Worm (Caenorhabditis elegans) whole organism, young adult: ENCODE results near the gene K01G5.10.
A peak's percentile ranks its signal among the peaks of the same experiment; 100 is the strongest.

Experiments
- B0035.1 ChIP-seq: sonication (generic microtip); optimal IDR thresholded peaks from 2 replicates; lab custom pipeline; 2016; ENCODE audit warnings: missing genetic modification characterization, mild to moderate bottlenecking, missing compliant biosample characterization, missing genotype, missing genetic modification reagents
- C06A6.2 ChIP-seq: fragments of 200-800 bp; sonication (Bioruptor generic); conservative IDR thresholded peaks from 2 replicates; pipeline ENCODE4 v1.3.6; 2022; ENCODE audit warnings: missing genetic modification characterization, missing compliant biosample characterization
- C17E4.6 ChIP-seq: fragments of 200-800 bp; sonication (Bioruptor generic); IDR thresholded peaks from 2 replicates; pipeline ENCODE4 v1.3.6; 2022; ENCODE audit warnings: missing genetic modification reagents, missing genetic modification characterization, missing compliant biosample characterization
- F10E7.11 ChIP-seq: sonication (generic microtip); optimal IDR thresholded peaks from 2 replicates; lab custom pipeline; 2017; ENCODE audit warnings: mild to moderate bottlenecking, missing genetic modification characterization, moderate library complexity, missing compliant biosample characterization
- F22D6.2 ChIP-seq: sonication (generic microtip); optimal IDR thresholded peaks from 2 replicates; lab custom pipeline; 2016; ENCODE audit warnings: mild to moderate bottlenecking, missing genetic modification characterization, missing compliant biosample characterization
- F23B12.7 ChIP-seq: sonication (generic microtip); optimal IDR thresholded peaks from 2 replicates; lab custom pipeline; 2017; ENCODE audit warnings: missing genetic modification characterization, mild to moderate bottlenecking, missing compliant biosample characterization, antibody characterized with exemption, moderate library complexity; ENCODE audit not compliant: insufficient read depth
- F49E8.2 ChIP-seq: sonication (generic microtip); optimal IDR thresholded peaks from 3 replicates; lab custom pipeline; 2017; ENCODE audit warnings: missing genetic modification characterization, mild to moderate bottlenecking, missing compliant biosample characterization, antibody characterized with exemption, moderate library complexity; ENCODE audit not compliant: insufficient read depth
- F57C9.4 ChIP-seq: sonication (generic microtip); optimal IDR thresholded peaks from 2 replicates; lab custom pipeline; 2017; ENCODE audit warnings: mild to moderate bottlenecking, missing genetic modification characterization, missing compliant biosample characterization
- K11D2.4 ChIP-seq: fragments of 200-800 bp; sonication (Bioruptor generic); IDR thresholded peaks from 2 replicates; pipeline ENCODE4 v1.3.6; 2022; ENCODE audit warnings: missing genetic modification reagents, missing genetic modification characterization, missing compliant biosample characterization
- K12H6.12 ChIP-seq: fragments of 200-800 bp; sonication (Bioruptor generic); optimal IDR thresholded peaks from 2 replicates; lab custom pipeline; 2018; ENCODE audit warnings: mild to moderate bottlenecking, missing genetic modification characterization, missing compliant biosample characterization
- T26A5.8 ChIP-seq: sonication (generic microtip); optimal IDR thresholded peaks from 2 replicates; lab custom pipeline; 2016; ENCODE audit warnings: missing genetic modification characterization, missing compliant biosample characterization
- Y53G8AR.9 ChIP-seq: fragments of 200-800 bp; sonication (Bioruptor generic); conservative IDR thresholded peaks from 2 replicates; pipeline ENCODE4 v1.3.6; 2022; ENCODE audit warnings: missing genetic modification reagents, missing genetic modification characterization, missing compliant biosample characterization
- aptf-2 ChIP-seq: fragments of 200-800 bp; sonication (Bioruptor generic); conservative IDR thresholded peaks from 2 replicates; pipeline ENCODE4 v1.3.6; 2022; ENCODE audit warnings: missing genetic modification reagents, missing genetic modification characterization, missing compliant biosample characterization
- aptf-3 ChIP-seq: fragments of 200-800 bp; sonication (Bioruptor generic); IDR thresholded peaks from 2 replicates; pipeline ENCODE4 v1.3.6; 2022; ENCODE audit warnings: missing genetic modification characterization, missing compliant biosample characterization
- athp-1 ChIP-seq: sonication (generic microtip); optimal IDR thresholded peaks from 2 replicates; lab custom pipeline; 2017; ENCODE audit warnings: mild to moderate bottlenecking, missing genetic modification characterization, missing compliant biosample characterization
- attf-5 ChIP-seq: fragments of 200-800 bp; sonication (Bioruptor generic); optimal IDR thresholded peaks from 2 replicates; lab custom pipeline; 2018; ENCODE audit warnings: mild to moderate bottlenecking, missing genetic modification characterization, missing compliant biosample characterization
- cebp-1 ChIP-seq, 2 experiments: fragments of 200-800 bp in 1 of 2; sonication (Bioruptor generic) in 1 of 2; sonication (generic microtip) in 1 of 2; IDR thresholded peaks in 1 of 2; optimal IDR thresholded peaks in 1 of 2; 2 replicates each; pipeline versions ENCODE4 v1.3.6 to Lab custom; 2017 to 2022; ENCODE audit warnings: missing compliant biosample characterization in 2 of 2, missing genetic modification characterization in 2 of 2, mild to moderate bottlenecking in 1 of 2, missing genetic modification reagents in 1 of 2, moderate library complexity in 1 of 2
- cebp-2 ChIP-seq: fragments of 200-800 bp; sonication (Bioruptor generic); IDR thresholded peaks from 2 replicates; pipeline ENCODE4 v1.3.6; 2022; ENCODE audit warnings: missing genetic modification characterization, missing compliant biosample characterization
- ceh-40 ChIP-seq: fragments of 200-800 bp; sonication (Bioruptor generic); IDR thresholded peaks from 2 replicates; pipeline ENCODE4 v1.3.6; 2022; ENCODE audit warnings: missing genetic modification characterization, missing compliant biosample characterization
- chd-7 ChIP-seq: sonication (generic microtip); optimal IDR thresholded peaks from 2 replicates; lab custom pipeline; 2016; ENCODE audit warnings: mild to moderate bottlenecking, missing genetic modification characterization, moderate library complexity, missing compliant biosample characterization
- dpff-1 ChIP-seq: sonication (generic microtip); optimal IDR thresholded peaks from 2 replicates; lab custom pipeline; 2017; ENCODE audit warnings: mild to moderate bottlenecking, missing genetic modification characterization, missing compliant biosample characterization
- egl-44 ChIP-seq: fragments of 200-800 bp; sonication (Bioruptor generic); IDR thresholded peaks from 2 replicates; pipeline ENCODE4 v1.3.6; 2022; ENCODE audit warnings: missing genetic modification reagents, missing genetic modification characterization, missing compliant biosample characterization
- fkh-3 ChIP-seq: sonication (generic microtip); optimal IDR thresholded peaks from 2 replicates; lab custom pipeline; 2016; ENCODE audit warnings: mild to moderate bottlenecking, missing genetic modification characterization, missing compliant biosample characterization
- him-1 ChIP-seq: sonication (generic microtip); optimal IDR thresholded peaks from 2 replicates; lab custom pipeline; 2016; ENCODE audit warnings: missing genotype, missing genetic modification reagents, missing genetic modification characterization, missing compliant biosample characterization
- let-607 ChIP-seq, 2 experiments: fragments of 200-800 bp in 1 of 2; sonication (Bioruptor generic) in 1 of 2; sonication (generic microtip) in 1 of 2; optimal IDR thresholded peaks; 2 replicates each; lab custom pipeline; 2016 to 2018; ENCODE audit warnings: mild to moderate bottlenecking in 2 of 2, missing compliant biosample characterization in 2 of 2, missing genetic modification characterization in 2 of 2, moderate library complexity in 2 of 2, missing genotype in 1 of 2
- lir-1 ChIP-seq: fragments of 200-800 bp; sonication (Bioruptor generic); conservative IDR thresholded peaks from 2 replicates; pipeline ENCODE4 v1.3.6; 2022; ENCODE audit warnings: missing genetic modification reagents, missing genetic modification characterization, missing compliant biosample characterization
- lsy-27 ChIP-seq: sonication (generic microtip); optimal IDR thresholded peaks from 2 replicates; lab custom pipeline; 2017; ENCODE audit warnings: missing genetic modification characterization, mild to moderate bottlenecking, missing compliant biosample characterization, antibody characterized with exemption, missing genotype, borderline replicate concordance; ENCODE audit not compliant: insufficient read depth
- madf-10 ChIP-seq: sonication (generic microtip); optimal IDR thresholded peaks from 2 replicates; lab custom pipeline; 2016; ENCODE audit warnings: mild to moderate bottlenecking, missing genetic modification characterization, missing compliant biosample characterization
- madf-6 ChIP-seq: fragments of 200-800 bp; sonication (Bioruptor generic); IDR thresholded peaks from 2 replicates; pipeline ENCODE4 v1.3.6; 2022; ENCODE audit warnings: missing genetic modification reagents, missing genetic modification characterization, missing compliant biosample characterization
- mel-28 ChIP-seq: sonication (generic microtip); optimal IDR thresholded peaks from 2 replicates; lab custom pipeline; 2016; ENCODE audit warnings: borderline replicate concordance, mild to moderate bottlenecking, missing genetic modification characterization, missing compliant biosample characterization
- mes-4 ChIP-seq: sonication (generic microtip); optimal IDR thresholded peaks from 2 replicates; lab custom pipeline; 2016; ENCODE audit warnings: missing genotype, missing genetic modification characterization, missing compliant biosample characterization
- mxl-1 ChIP-seq: sonication (generic microtip); optimal IDR thresholded peaks from 2 replicates; lab custom pipeline; 2016; ENCODE audit warnings: missing genetic modification characterization, missing compliant biosample characterization
- nfya-2 ChIP-seq: fragments of 200-800 bp; sonication (Bioruptor generic); IDR thresholded peaks from 2 replicates; pipeline ENCODE4 v1.3.6; 2022; ENCODE audit warnings: missing genetic modification reagents, missing genetic modification characterization, missing compliant biosample characterization
- nhr-27 ChIP-seq: fragments of 200-800 bp; sonication (Bioruptor generic); optimal IDR thresholded peaks from 2 replicates; lab custom pipeline; 2018; ENCODE audit warnings: mild to moderate bottlenecking, missing genetic modification characterization, moderate library complexity, missing compliant biosample characterization
- pbrm-1 ChIP-seq: fragments of 200-800 bp; sonication (Bioruptor generic); IDR thresholded peaks from 2 replicates; pipeline ENCODE4 v1.3.6; 2022; ENCODE audit warnings: missing genetic modification reagents, missing genetic modification characterization, missing compliant biosample characterization
- rec-8 ChIP-seq, 2 experiments: sonication (generic microtip); optimal IDR thresholded peaks; 2 replicates each; lab custom pipeline; 2016; ENCODE audit warnings: mild to moderate bottlenecking in 2 of 2, missing genetic modification characterization in 2 of 2, missing genetic modification reagents in 2 of 2, missing genotype in 2 of 2, missing biosample characterization in 1 of 2, missing compliant biosample characterization in 1 of 2, moderate library complexity in 1 of 2
- repo-1 ChIP-seq: sonication (generic microtip); optimal IDR thresholded peaks from 2 replicates; lab custom pipeline; 2017; ENCODE audit warnings: mild to moderate bottlenecking, missing genetic modification characterization, missing compliant biosample characterization
- sdz-38 ChIP-seq: sonication (generic microtip); optimal IDR thresholded peaks from 2 replicates; lab custom pipeline; 2016; ENCODE audit warnings: missing genotype, missing genetic modification characterization, missing compliant biosample characterization
- tbp1 ChIP-seq: fragments of 200-800 bp; sonication (Bioruptor generic); optimal IDR thresholded peaks from 2 replicates; lab custom pipeline; 2018; ENCODE audit warnings: mild to moderate bottlenecking, missing genetic modification characterization, missing compliant biosample characterization
- tbx-9 ChIP-seq: sonication (generic microtip); optimal IDR thresholded peaks from 2 replicates; lab custom pipeline; 2016; ENCODE audit warnings: borderline replicate concordance, missing genetic modification characterization, inconsistent platforms, missing compliant biosample characterization
- unc-130 ChIP-seq: sonication (generic microtip); optimal IDR thresholded peaks from 2 replicates; lab custom pipeline; 2016; ENCODE audit warnings: missing genetic modification reagents, missing genetic modification characterization, missing compliant biosample characterization
- xnd-1 ChIP-seq: sonication (generic microtip); optimal IDR thresholded peaks from 2 replicates; lab custom pipeline; 2016; ENCODE audit warnings: missing genotype, missing genetic modification reagents, missing genetic modification characterization, missing compliant biosample characterization
- zim-3 ChIP-seq: sonication (generic microtip); optimal IDR thresholded peaks from 2 replicates; lab custom pipeline; 2017; ENCODE audit warnings: mild to moderate bottlenecking, missing genetic modification characterization, moderate library complexity, missing compliant biosample characterization
- ztf-22 ChIP-seq: fragments of 200-800 bp; sonication (Bioruptor generic); optimal IDR thresholded peaks from 2 replicates; lab custom pipeline; 2018; ENCODE audit warnings: mild to moderate bottlenecking, missing genetic modification characterization, moderate library complexity, missing compliant biosample characterization
- ztf-25 ChIP-seq: fragments of 200-800 bp; sonication (Bioruptor generic); IDR thresholded peaks from 2 replicates; pipeline ENCODE4 v1.3.6; 2022; ENCODE audit warnings: missing genetic modification reagents, missing genetic modification characterization, missing compliant biosample characterization
- ztf-26 ChIP-seq: sonication (generic microtip); optimal IDR thresholded peaks from 2 replicates; lab custom pipeline; 2017; ENCODE audit warnings: missing genetic modification characterization, missing compliant biosample characterization
- ztf-28 ChIP-seq: fragments of 200-800 bp; sonication (Bioruptor generic); IDR thresholded peaks from 2 replicates; pipeline ENCODE4 v1.3.6; 2022; ENCODE audit warnings: missing genetic modification reagents, missing genetic modification characterization, missing compliant biosample characterization
- ztf-6 ChIP-seq: fragments of 200-800 bp; sonication (Bioruptor generic); IDR thresholded peaks from 2 replicates; pipeline ENCODE4 v1.3.6; 2022; ENCODE audit warnings: missing genetic modification reagents, missing genetic modification characterization, missing compliant biosample characterization

The K01G5.10 gene

ce11 chrIII:10720170-10720569 lies 38.2 kb downstream of the K01G5.10 start (continued):
- TF ChIP-seq ztf-26 (tag; lab: Kevin White, UChicago), result peak; percentile 59
- no peak for TF ChIP-seq nfya-2 (GFP tag; lab: Robert Waterston, UW)
- TF ChIP-seq C06A6.2 (GFP tag; lab: Robert Waterston, UW), result peak; percentile 68; the same call in 1 of the 2 replicates
- no peak for TF ChIP-seq unc-130 (GFP tag; lab: Kevin White, UChicago)
- TF ChIP-seq ztf-22 (GFP tag; lab: Kevin White, UChicago), result peak; percentile 54
- TF ChIP-seq tbp1 (GFP tag; lab: Kevin White, UChicago), result peak; percentile 58
- peak; percentile 59; the same call in 1 of the 2 replicates for TF ChIP-seq egl-44
- no peak for TF ChIP-seq F23B12.7 (tag; lab: Kevin White, UChicago)
- no peak for TF ChIP-seq nhr-27 (tag; lab: Kevin White, UChicago)
- TF ChIP-seq cebp-1 (GFP tag; IDR thresholded peaks at IDR 0.05; lab: Robert Waterston, UW), result peak; percentile 52; the same call in 1 of the 2 replicates
- peak; percentile 84 for TF ChIP-seq cebp-1 (tag; optimal IDR thresholded peaks at IDR 0.05; lab: Kevin White, UChicago)
- peak; percentile 81 for TF ChIP-seq attf-5 (GFP tag; lab: Kevin White, UChicago)
- TF ChIP-seq fkh-3 (tag; lab: Kevin White, UChicago), result no peak
- no peak for TF ChIP-seq dpff-1 (tag; lab: Kevin White, UChicago)
- TF ChIP-seq sdz-38 (tag; lab: Kevin White, UChicago), result no peak
- no peak for TF ChIP-seq B0035.1
- TF ChIP-seq F49E8.2 (tag; lab: Kevin White, UChicago), result no peak
- TF ChIP-seq ztf-25 (GFP tag; lab: Robert Waterston, UW), result no peak
- peak; percentile 10 for TF ChIP-seq madf-10 (tag; lab: Kevin White, UChicago)
- TF ChIP-seq F22D6.2 (tag; lab: Kevin White, UChicago), result no peak
- no peak for TF ChIP-seq F57C9.4 (tag; lab: Kevin White, UChicago)
- no peak for TF ChIP-seq ceh-40
- peak; percentile 41 for TF ChIP-seq lir-1 (GFP tag; lab: Robert Waterston, UW)
- peak; percentile 19 to 58 for TF ChIP-seq let-607 (tag; optimal IDR thresholded peaks at IDR 0.05; lab: Kevin White, UChicago)
- TF ChIP-seq aptf-2, result no peak
- no peak for TF ChIP-seq T26A5.8 (tag; lab: Kevin White, UChicago)
- no peak for TF ChIP-seq zim-3 (tag; lab: Kevin White, UChicago)
- no peak for TF ChIP-seq xnd-1 (tag; lab: Kevin White, UChicago)
- no peak for TF ChIP-seq tbx-9 (tag; lab: Kevin White, UChicago)
- no peak for TF ChIP-seq mel-28 (tag; lab: Kevin White, UChicago)
- TF ChIP-seq ztf-28 (GFP tag; lab: Robert Waterston, UW), result no peak
- no peak for TF ChIP-seq rec-8 (tag; optimal IDR thresholded peaks at IDR 0.05; lab: Kevin White, UChicago)
- TF ChIP-seq lsy-27 (tag; lab: Kevin White, UChicago), result no peak
- TF ChIP-seq mes-4 (tag; lab: Kevin White, UChicago), result no peak
- TF ChIP-seq Y53G8AR.9 (GFP tag; lab: Robert Waterston, UW), result no peak
- TF ChIP-seq repo-1 (tag; lab: Kevin White, UChicago), result no peak
- TF ChIP-seq mxl-1 (tag; lab: Kevin White, UChicago), result no peak
- peak; percentile 46 for TF ChIP-seq athp-1 (tag; lab: Kevin White, UChicago)
- no peak for TF ChIP-seq F10E7.11 (tag; lab: Kevin White, UChicago)
- no peak for TF ChIP-seq aptf-3 (GFP tag; lab: Robert Waterston, UW)
- peak; percentile 79 for TF ChIP-seq pbrm-1 (GFP tag; lab: Robert Waterston, UW)
- peak; percentile 71; the same call in 1 of the 2 replicates for TF ChIP-seq K11D2.4 (GFP tag; lab: Robert Waterston, UW)
- TF ChIP-seq C17E4.6 (GFP tag; lab: Robert Waterston, UW), result no peak
- peak; percentile 48; the same call in 1 of the 2 replicates for TF ChIP-seq madf-6
- TF ChIP-seq cebp-2, result no peak
- peak; percentile 72 for TF ChIP-seq K12H6.12 (tag; lab: Kevin White, UChicago)
- no peak for TF ChIP-seq him-1 (tag; lab: Kevin White, UChicago)
- no peak for TF ChIP-seq ztf-6 (GFP tag; lab: Robert Waterston, UW)
- TF ChIP-seq chd-7, result peak; percentile 83
